Worm (Caenorhabditis elegans) whole organism, L1 larva: ENCODE measurements around the gene lido-1.

Source experiments
- aly-2 ChIP-seq: fragments of 150-350 bp; optimal IDR thresholded peaks from 2 replicates; lab custom pipeline; 2014; ENCODE audit warnings: missing biosample characterization, missing genetic modification characterization
- sox-4 ChIP-seq: sonication (generic microtip); optimal IDR thresholded peaks from 2 replicates; lab custom pipeline; 2016; ENCODE audit warnings: missing genetic modification characterization, missing compliant biosample characterization
- sptf-1 ChIP-seq: fragments of 150-350 bp; optimal IDR thresholded peaks from 2 replicates; lab custom pipeline; 2014; ENCODE audit warnings: missing biosample characterization, missing genetic modification characterization
- zag-1 ChIP-seq: fragments of 150-350 bp; optimal IDR thresholded peaks from 2 replicates; lab custom pipeline; 2014; ENCODE audit warnings: missing biosample characterization, missing genetic modification characterization

- no peak for TF ChIP-seq zag-1 (tag; lab: Kevin White, UChicago)
- no peak for TF ChIP-seq aly-2 (tag; lab: Kevin White, UChicago)
- TF ChIP-seq sox-4 = no peak
- no peak for TF ChIP-seq sptf-1
Observed at ce11 chrX:17059760-17060159, 36.6 kb downstream of the lido-1 start.
